Worm (Caenorhabditis elegans): ENCODE measurements around the gene lad-2.
"Not testable (repeated sequence)": the region's sequence is repeated elsewhere in the genome, so short reads cannot be mapped to it uniquely, and the experiment has no call there.

ce11 chrIV:3021304-3021703 lies 43.0 kb upstream of the lad-2 start:
- not testable (repeated sequence) for TF ChIP-seq egl-44 (GFP tag; IDR thresholded peaks at IDR 0.05); ztf-26 (tag; optimal IDR thresholded peaks at IDR 0.05); gei-17 (GFP tag; optimal IDR thresholded peaks at IDR 0.05); attf-5 (GFP tag; optimal IDR thresholded peaks at IDR 0.05); sdz-38 (tag; optimal IDR thresholded peaks at IDR 0.05); attf-6 (GFP tag; IDR thresholded peaks at IDR 0.05); aptf-2 (GFP tag; conservative IDR thresholded peaks at IDR 0.05); F57A8.1 (GFP tag; optimal IDR thresholded peaks at IDR 0.05); madf-10 (tag; optimal IDR thresholded peaks at IDR 0.05); unc-62 (GFP tag; optimal IDR thresholded peaks at IDR 0.05); F22D6.2 (tag; optimal IDR thresholded peaks at IDR 0.05); snpc-3.4 (tag; optimal IDR thresholded peaks at IDR 0.05)
